Worm (Caenorhabditis elegans) whole organism, early embryonic: ENCODE data around the gene srbc-42.

Experiments
- B0310.2 ChIP-seq: sonication (generic microtip); optimal IDR thresholded peaks from 2 replicates; lab custom pipeline; 2016; ENCODE audit warnings: mild to moderate bottlenecking, missing genetic modification characterization, missing compliant biosample characterization
- F13C5.2 ChIP-seq: sonication (generic microtip); optimal IDR thresholded peaks from 2 replicates; lab custom pipeline; 2017; ENCODE audit warnings: mild to moderate bottlenecking, missing genetic modification characterization, inconsistent platforms, missing compliant biosample characterization
- aly-1 ChIP-seq: sonication (generic microtip); optimal IDR thresholded peaks from 2 replicates; lab custom pipeline; 2016; ENCODE audit warnings: missing genetic modification characterization, missing compliant biosample characterization
- ama-1 ChIP-seq: fragments of 150-350 bp; optimal IDR thresholded peaks from 2 replicates; lab custom pipeline; 2014
- ceh-13 ChIP-seq: fragments of 200-800 bp; sonication (Bioruptor generic); optimal IDR thresholded peaks from 2 replicates; lab custom pipeline; 2018; ENCODE audit warnings: mild to moderate bottlenecking, missing genetic modification characterization, missing compliant biosample characterization
- ceh-36 ChIP-seq: sonication (generic microtip); optimal IDR thresholded peaks from 2 replicates; lab custom pipeline; 2016; ENCODE audit warnings: missing genetic modification characterization, inconsistent platforms, missing compliant biosample characterization
- ets-7 ChIP-seq: sonication (generic microtip); optimal IDR thresholded peaks from 2 replicates; lab custom pipeline; 2016; ENCODE audit warnings: missing genotype, missing genetic modification characterization, missing compliant biosample characterization
- flt-1 ChIP-seq: fragments of 200-800 bp; sonication (Bioruptor generic); IDR thresholded peaks from 2 replicates; pipeline ENCODE4 v1.3.6; 2022; ENCODE audit warnings: missing genetic modification characterization, missing compliant biosample characterization
- hmbx-1 ChIP-seq: sonication (generic microtip); optimal IDR thresholded peaks from 2 replicates; lab custom pipeline; 2016; ENCODE audit warnings: mild to moderate bottlenecking, missing genetic modification characterization, missing compliant biosample characterization
- hmg-4 ChIP-seq: fragments of 200-800 bp; sonication (Bioruptor generic); optimal IDR thresholded peaks from 2 replicates; lab custom pipeline; 2018; ENCODE audit warnings: mild to moderate bottlenecking, missing genetic modification characterization, missing compliant biosample characterization
- hnd-1 ChIP-seq: sonication (generic microtip); optimal IDR thresholded peaks from 2 replicates; lab custom pipeline; 2016; ENCODE audit warnings: missing genetic modification characterization, missing compliant biosample characterization
- pes-1 ChIP-seq: fragments of 200-800 bp; sonication (Bioruptor generic); IDR thresholded peaks from 2 replicates; pipeline ENCODE4 v1.3.6; 2022; ENCODE audit warnings: missing genetic modification reagents, missing genetic modification characterization, missing compliant biosample characterization
- scrt-1 ChIP-seq: fragments of 200-800 bp; sonication (Bioruptor generic); IDR thresholded peaks from 2 replicates; pipeline ENCODE4 v1.3.6; 2022; ENCODE audit warnings: missing genetic modification characterization, missing compliant biosample characterization
- sea-1 ChIP-seq: fragments of 200-800 bp; sonication (Bioruptor generic); conservative IDR thresholded peaks from 2 replicates; pipeline ENCODE4 v1.3.6; 2022; ENCODE audit warnings: missing genetic modification characterization, missing compliant biosample characterization
- tbx-11 ChIP-seq: fragments of 200-800 bp; sonication (Bioruptor generic); IDR thresholded peaks from 2 replicates; pipeline ENCODE4 v1.3.6; 2022; ENCODE audit warnings: missing genetic modification characterization, missing compliant biosample characterization
- tbx-37 ChIP-seq: fragments of 200-800 bp; sonication (Bioruptor generic); conservative IDR thresholded peaks from 2 replicates; pipeline ENCODE4 v1.3.6; 2022; ENCODE audit warnings: missing genetic modification reagents, missing genetic modification characterization, missing compliant biosample characterization
- tra-4 ChIP-seq: sonication (generic microtip); optimal IDR thresholded peaks from 2 replicates; lab custom pipeline; 2017; ENCODE audit warnings: missing genetic modification characterization, missing compliant biosample characterization

Gene srbc-42

ce11 chrV:2191122-2191521 lies at the start of gene srbc-42:
Gene srbc-42 (minus strand): TSS chrV:2191222.
- TF ChIP-seq ceh-13 (GFP tag; lab: Kevin White, UChicago): no peak
- no peak for TF ChIP-seq F13C5.2 (tag; lab: Kevin White, UChicago)
- TF ChIP-seq ama-1 (lab: Kevin White, UChicago): no peak
- no peak for TF ChIP-seq hnd-1 (tag; lab: Kevin White, UChicago)
- TF ChIP-seq tbx-37 (GFP tag; lab: Robert Waterston, UW): no peak
- TF ChIP-seq ceh-36 (tag; lab: Kevin White, UChicago): no peak

DNA sequence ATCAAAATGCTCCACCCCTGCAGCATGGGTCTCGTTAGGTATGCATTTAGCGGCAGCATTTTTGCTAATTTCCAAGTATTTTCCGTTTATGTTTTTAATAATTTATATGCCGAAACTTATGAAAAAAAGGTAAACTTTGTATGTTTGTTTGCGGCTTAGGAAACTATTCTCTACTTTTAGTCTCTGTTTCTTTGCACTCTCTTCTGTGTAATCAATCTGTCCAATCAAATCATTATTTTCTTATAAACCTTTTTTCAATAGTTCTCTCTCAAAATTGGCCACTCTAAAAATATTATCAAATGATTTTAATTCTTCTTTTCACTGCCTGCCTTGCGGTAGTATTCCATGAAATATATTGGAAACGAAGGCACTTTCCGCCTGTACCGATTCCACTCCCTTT lies 47.0 kb upstream of the srbc-42 start:
- TF ChIP-seq F13C5.2 (tag; lab: Kevin White, UChicago) (no peak), sea-1 (GFP tag; lab: Robert Waterston, UW) (no peak), hmbx-1 (tag; lab: Kevin White, UChicago) (no peak)

ce11 chrV:2235848-2236247 lies 44.8 kb upstream of the srbc-42 start, which contains the start of gene cyp-33C4:
Gene cyp-33C4 (plus strand): TSS chrV:2236140.
- TF ChIP-seq aly-1 (tag; lab: Kevin White, UChicago) (no peak), hnd-1 (tag; lab: Kevin White, UChicago) (no peak), tbx-11 (no peak), scrt-1 (no peak), hmbx-1 (tag; lab: Kevin White, UChicago) (no peak), ets-7 (no peak), ceh-36 (tag; lab: Kevin White, UChicago) (no peak), sea-1 (GFP tag; lab: Robert Waterston, UW) (no peak), hmg-4 (GFP tag; lab: Kevin White, UChicago) (no peak), ceh-13 (GFP tag; lab: Kevin White, UChicago) (no peak), F13C5.2 (tag; lab: Kevin White, UChicago) (no peak), ama-1 (lab: Kevin White, UChicago) (no peak), tra-4 (tag; lab: Kevin White, UChicago) (no peak), pes-1 (GFP tag; lab: Robert Waterston, UW) (no peak), flt-1 (GFP tag; lab: Robert Waterston, UW) (no peak), B0310.2 (no peak)

DNA sequence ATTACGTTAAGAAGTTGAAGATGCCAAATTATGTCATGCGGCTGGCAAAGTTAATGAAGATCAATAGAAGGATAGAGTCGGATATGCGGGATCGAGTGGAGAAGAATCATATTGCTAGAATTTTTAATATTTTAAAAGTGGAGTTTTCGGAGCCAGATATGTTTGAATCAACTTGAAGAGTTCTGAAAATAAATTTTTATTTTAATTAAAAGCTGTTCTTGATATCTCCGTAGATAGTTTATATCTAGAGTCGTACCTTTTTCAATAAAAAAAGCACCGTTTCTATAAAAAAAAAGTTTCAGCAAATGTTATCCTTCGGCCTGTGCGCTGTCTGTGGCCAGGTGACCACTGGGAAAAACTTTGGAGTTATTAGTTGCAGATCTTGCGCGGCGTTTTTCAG lies 42.2 kb upstream of the srbc-42 start, which contains the start of gene nhr-96:
TSS of gene nhr-96 (plus strand) at position 301 of the 400 bp plus-strand sequence.
- TF ChIP-seq pes-1 (GFP tag; lab: Robert Waterston, UW): no peak
- TF ChIP-seq sea-1 (GFP tag; lab: Robert Waterston, UW): no peak

DNA sequence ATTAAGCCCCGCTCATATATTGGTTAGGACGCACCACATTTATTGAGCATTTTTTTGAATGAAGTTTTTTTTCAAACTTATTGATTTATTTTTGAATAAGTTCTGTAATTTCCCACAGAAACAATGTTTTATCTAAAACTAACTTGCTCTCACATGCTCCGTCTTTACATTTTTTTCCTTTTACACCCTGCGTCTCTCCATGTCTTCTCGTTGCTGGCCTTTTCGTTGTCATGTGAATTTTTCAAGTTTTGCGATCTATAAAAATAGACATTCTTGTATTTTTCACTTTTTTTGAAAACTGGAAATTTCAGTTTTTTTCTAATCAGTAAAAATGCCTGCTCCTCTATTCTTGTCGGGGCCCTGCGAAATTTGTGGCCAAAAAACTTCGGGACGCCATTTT lies 39.9 kb upstream of the srbc-42 start, which contains the start of gene nhr-134:
TSS of gene nhr-134 (plus strand) at position 312 of the 400 bp plus-strand sequence.
- TF ChIP-seq F13C5.2 (tag; lab: Kevin White, UChicago) (no peak), hmg-4 (GFP tag; lab: Kevin White, UChicago) (no peak), B0310.2 (no peak), scrt-1 (no peak), tbx-11 (no peak), flt-1 (GFP tag; lab: Robert Waterston, UW) (no peak), hmbx-1 (tag; lab: Kevin White, UChicago) (no peak), tra-4 (tag; lab: Kevin White, UChicago) (no peak), ceh-13 (GFP tag; lab: Kevin White, UChicago) (no peak), sea-1 (GFP tag; lab: Robert Waterston, UW) (no peak), pes-1 (GFP tag; lab: Robert Waterston, UW) (no peak), tbx-37 (GFP tag; lab: Robert Waterston, UW) (no peak), ets-7 (no peak), hnd-1 (tag; lab: Kevin White, UChicago) (no peak), aly-1 (tag; lab: Kevin White, UChicago) (no peak), ceh-36 (tag; lab: Kevin White, UChicago) (no peak), ama-1 (lab: Kevin White, UChicago) (no peak)

DNA sequence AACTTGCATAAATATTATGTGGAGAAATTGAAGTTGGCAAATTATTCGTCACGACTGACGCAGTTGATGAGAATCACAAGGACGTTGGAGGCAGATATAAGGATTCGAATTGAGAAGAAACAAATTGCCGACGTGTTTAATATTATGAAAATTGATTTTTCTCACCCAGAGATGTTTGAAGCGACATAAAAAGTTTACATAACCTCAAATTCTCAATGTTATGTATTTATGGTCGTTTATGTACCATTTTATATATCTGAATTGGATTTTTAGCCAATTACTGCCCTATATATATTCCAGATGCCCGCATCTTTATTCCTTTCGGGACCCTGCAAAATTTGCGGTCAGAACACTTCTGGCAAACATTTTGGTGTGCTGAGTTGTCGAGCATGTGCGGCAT lies 37.8 kb upstream of the srbc-42 start, which contains the start of gene nhr-126:
TSS of gene nhr-126 (plus strand) at position 301 of the 400 bp plus-strand sequence.
- TF ChIP-seq aly-1 (tag; lab: Kevin White, UChicago) (no peak), tbx-37 (GFP tag; lab: Robert Waterston, UW) (no peak), ets-7 (no peak), scrt-1 (no peak), tbx-11 (no peak), pes-1 (GFP tag; lab: Robert Waterston, UW) (no peak), ceh-36 (tag; lab: Kevin White, UChicago) (no peak), flt-1 (GFP tag; lab: Robert Waterston, UW) (no peak), F13C5.2 (tag; lab: Kevin White, UChicago) (no peak), hnd-1 (tag; lab: Kevin White, UChicago) (no peak), ama-1 (lab: Kevin White, UChicago) (no peak)

DNA sequence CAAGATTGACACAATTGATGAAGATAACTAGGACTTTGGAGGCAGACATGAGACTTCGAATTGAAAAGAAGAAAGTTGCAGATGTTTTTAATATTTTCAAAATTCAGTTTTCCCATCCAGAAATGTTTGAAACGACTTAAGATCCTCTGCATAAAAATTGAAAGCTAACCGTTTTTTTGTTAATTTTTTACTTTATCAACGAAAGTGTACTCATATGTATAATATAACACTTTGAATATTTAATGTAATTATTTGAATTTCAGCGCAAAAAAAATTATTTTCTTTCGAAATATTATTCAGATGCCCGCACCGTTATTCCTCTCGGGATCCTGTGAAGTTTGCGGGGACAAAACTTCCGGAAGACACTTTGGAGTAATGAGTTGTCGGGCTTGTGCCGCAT lies 35.9 kb upstream of the srbc-42 start, which contains the start of gene nhr-18:
TSS of gene nhr-18 (plus strand) at position 301 of the 400 bp plus-strand sequence.
- TF ChIP-seq tbx-11: no peak
- no peak for TF ChIP-seq ceh-13 (GFP tag; lab: Kevin White, UChicago)
- TF ChIP-seq F13C5.2 (tag; lab: Kevin White, UChicago): no peak
- TF ChIP-seq scrt-1: no peak
- TF ChIP-seq hmbx-1 (tag; lab: Kevin White, UChicago): no peak

- no peak for TF ChIP-seq ceh-13 (GFP tag; lab: Kevin White, UChicago)
- TF ChIP-seq B0310.2: no peak
- TF ChIP-seq flt-1 (GFP tag; lab: Robert Waterston, UW): no peak
- TF ChIP-seq hmbx-1 (tag; lab: Kevin White, UChicago): no peak
- TF ChIP-seq aly-1 (tag; lab: Kevin White, UChicago): no peak
- TF ChIP-seq sea-1 (GFP tag; lab: Robert Waterston, UW): no peak
- no peak for TF ChIP-seq ets-7
- no peak for TF ChIP-seq hmg-4 (GFP tag; lab: Kevin White, UChicago)
- no peak for TF ChIP-seq tbx-11
- TF ChIP-seq tra-4 (tag; lab: Kevin White, UChicago): no peak
- no peak for TF ChIP-seq tbx-37 (GFP tag; lab: Robert Waterston, UW)
- TF ChIP-seq F13C5.2 (tag; lab: Kevin White, UChicago): no peak
- TF ChIP-seq ama-1 (lab: Kevin White, UChicago): no peak
- no peak for TF ChIP-seq scrt-1
- TF ChIP-seq pes-1 (GFP tag; lab: Robert Waterston, UW): no peak
- no peak for TF ChIP-seq hnd-1 (tag; lab: Kevin White, UChicago)
Observed at ce11 chrV:2225130-2225529, 34.1 kb upstream of the srbc-42 start, which contains the start of gene nhr-103. Gene nhr-103 (plus strand): TSS chrV:2225430.
